Worm (Caenorhabditis elegans): ENCODE data around the gene C16A11.2.

Gene C16A11.2

ce11 chrII:4226598-4227096, 11.4 kb upstream of the C16A11.2 start, which contains the start of gene C16A11.4 (continued):
- TF ChIP-seq F55B11.4 (tag; optimal IDR thresholded peaks at IDR 0.05; ENCODE audit: borderline replicate concordance, insufficient read depth) (no peak), let-607 (tag; optimal IDR thresholded peaks at IDR 0.05) (no peak), K11D2.4 (GFP tag; IDR thresholded peaks at IDR 0.05) (no peak), rcor-1 (GFP tag; IDR thresholded peaks at IDR 0.05) (no peak), ama-1 (optimal IDR thresholded peaks at IDR 0.05) (no peak), ama-1 (GFP tag; optimal IDR thresholded peaks at IDR 0.05) (no peak), T07F8.4 (tag; optimal IDR thresholded peaks at IDR 0.05) (no peak), nhr-120 (GFP tag; IDR thresholded peaks at IDR 0.05) (no peak), B0336.3 (GFP tag; IDR thresholded peaks at IDR 0.05) (no peak), athp-1 (tag; optimal IDR thresholded peaks at IDR 0.05) (no peak), tbp1 (GFP tag; optimal IDR thresholded peaks at IDR 0.05) (no peak), snpc-1.1 (tag; optimal IDR thresholded peaks at IDR 0.05; ENCODE audit: insufficient read depth) (no peak), nhr-179 (tag; optimal IDR thresholded peaks at IDR 0.05) (no peak), ZK185.1 (tag; optimal IDR thresholded peaks at IDR 0.05; ENCODE audit: poor library complexity, severe bottlenecking) (no peak), F37B4.10 (GFP tag; IDR thresholded peaks at IDR 0.05) (no peak), ceh-40 (GFP tag; IDR thresholded peaks at IDR 0.05) (no peak), B0019.2 (GFP tag; conservative IDR thresholded peaks at IDR 0.05) (no peak), madf-6 (GFP tag; IDR thresholded peaks at IDR 0.05) (peak; percentile 86), gei-17 (GFP tag; optimal IDR thresholded peaks at IDR 0.05) (no peak), pha-4 (tag; optimal IDR thresholded peaks at IDR 0.05) (no peak), aptf-3 (GFP tag; IDR thresholded peaks at IDR 0.05) (no peak), Y53F4B.3 (GFP tag; IDR thresholded peaks at IDR 0.05) (no peak), dox-1 (GFP tag; IDR thresholded peaks at IDR 0.05) (peak; percentile 6; the same call in 1 of the 2 replicates), fkh-3 (tag; optimal IDR thresholded peaks at IDR 0.05) (no peak), nfya-1 (tag; optimal IDR thresholded peaks at IDR 0.05; ENCODE audit: borderline replicate concordance, insufficient read depth) (no peak), F52B5.7 (tag; optimal IDR thresholded peaks at IDR 0.05) (no peak), tlf-1 (GFP tag; optimal IDR thresholded peaks at IDR 0.05) (no peak), repo-1 (tag; optimal IDR thresholded peaks at IDR 0.05) (no peak), nfyb-1 (GFP tag; IDR thresholded peaks at IDR 0.05) (no peak), egl-18 (GFP tag; IDR thresholded peaks at IDR 0.05) (no peak), lin-35 (GFP tag; optimal IDR thresholded peaks at IDR 0.05) (no peak), sea-2 (GFP tag; IDR thresholded peaks at IDR 0.05) (no peak), him-1 (tag; optimal IDR thresholded peaks at IDR 0.05) (no peak), madf-3 (GFP tag; IDR thresholded peaks at IDR 0.05) (no peak), sdz-38 (tag; optimal IDR thresholded peaks at IDR 0.05) (no peak), B0035.1 (tag; optimal IDR thresholded peaks at IDR 0.05) (no peak)

- TF ChIP-seq hlh-12 (tag; optimal IDR thresholded peaks at IDR 0.05) (no peak), cebp-2 (GFP tag; IDR thresholded peaks at IDR 0.05) (peak; percentile 91), nfyb-1 (GFP tag; IDR thresholded peaks at IDR 0.05) (0 out of 2 replicates have a peak, but pooled peaks have one; percentile 35), snpc-4 (GFP tag; optimal IDR thresholded peaks at IDR 0.05) (no peak), snpc-4 (tag; optimal IDR thresholded peaks at IDR 0.05) (no peak), hmg-1.2 (GFP tag; IDR thresholded peaks at IDR 0.05) (0 out of 2 replicates have a peak, but pooled peaks have one; percentile 24), hlh-26 (GFP tag; conservative IDR thresholded peaks at IDR 0.05) (no peak), ztf-6 (GFP tag; IDR thresholded peaks at IDR 0.05) (no peak), zfh-2 (GFP tag; conservative IDR thresholded peaks at IDR 0.05) (peak; percentile 74), lsl-1 (GFP tag; optimal IDR thresholded peaks at IDR 0.05) (peak; percentile 25), egrh-3 (GFP tag; IDR thresholded peaks at IDR 0.05) (0 out of 2 replicates have a peak, but pooled peaks have one; percentile 13), hsf-1 (GFP tag; IDR thresholded peaks at IDR 0.05) (peak; percentile 49; the same call in 1 of the 2 replicates), ztf-3 (GFP tag; optimal IDR thresholded peaks at IDR 0.05) (no peak), T26A5.8 (tag; optimal IDR thresholded peaks at IDR 0.05) (no peak), F49E8.2 (tag; optimal IDR thresholded peaks at IDR 0.05; ENCODE audit: insufficient read depth) (peak; percentile 69)
These were observed 9.8 kb upstream of the C16A11.2 start for ce11 chrII:4228112-4228770.

All from whole organism, young adult.